Worm (Caenorhabditis elegans): ENCODE results near the gene K03H9.3.

- TF ChIP-seq ceh-48 (tag; optimal IDR thresholded peaks at IDR 0.05) (no peak), fkh-10 (GFP tag; optimal IDR thresholded peaks at IDR 0.05) (no peak), elt-2 (tag; optimal IDR thresholded peaks at IDR 0.05) (no peak), madf-2 (tag; optimal IDR thresholded peaks at IDR 0.05) (no peak), ref-2 (tag; optimal IDR thresholded peaks at IDR 0.05) (no peak), ama-1 (optimal IDR thresholded peaks at IDR 0.05) (no peak), ceh-30 (tag; optimal IDR thresholded peaks at IDR 0.05) (no peak), nhr-11 (tag; optimal IDR thresholded peaks at IDR 0.05) (no peak), lin-11 (tag; optimal IDR thresholded peaks at IDR 0.05) (no peak), ceh-9 (tag; optimal IDR thresholded peaks at IDR 0.05) (no peak)
Observed at ce11 chrII:6422812-6423211, at the start of gene K03H9.3.
